Worm (Caenorhabditis elegans) whole organism, L1 larva: ENCODE data around the gene his-42.
A peak's percentile ranks its signal among the peaks of the same experiment; 100 is the strongest.

Experiments used
- ama-1 ChIP-seq: fragments of 150-350 bp; optimal IDR thresholded peaks from 2 replicates; lab custom pipeline; 2014
- ceh-82 ChIP-seq, 3 experiments: fragments of 150-350 bp in 1 of 3; sonication (generic microtip) in 2 of 3; optimal IDR thresholded peaks; 2 replicates each; lab custom pipeline; 2014 to 2017; ENCODE audit warnings: missing biosample characterization in 3 of 3, missing genetic modification characterization in 3 of 3
- ceh-88 ChIP-seq: fragments of 200-800 bp; sonication (Bioruptor generic); IDR thresholded peaks from 2 replicates; pipeline ENCODE4 v1.3.6; 2022; ENCODE audit warnings: missing genetic modification characterization, missing compliant biosample characterization
- dpl-1 ChIP-seq, 3 experiments: fragments of 150-350 bp in 2 of 3; sonication (generic microtip) in 1 of 3; optimal IDR thresholded peaks; 2 replicates each; lab custom pipeline; 2014 to 2017; ENCODE audit warnings: missing biosample characterization in 3 of 3, missing genetic modification characterization in 3 of 3, missing genetic modification reagents in 3 of 3
- dsc-1 ChIP-seq: sonication (generic microtip); optimal IDR thresholded peaks from 2 replicates; lab custom pipeline; 2016; ENCODE audit warnings: mild to moderate bottlenecking, missing genetic modification characterization, missing compliant biosample characterization
- efl-1 ChIP-seq, 4 experiments: fragments of 150-350 bp; optimal IDR thresholded peaks in 3 of 4; peaks in 1 of 4; 1 replicate in 1 of 4; 2 replicates in 3 of 4; lab custom pipeline; 2014; ENCODE audit warnings: missing biosample characterization in 2 of 4, missing genetic modification characterization in 2 of 4, missing genetic modification reagents in 2 of 4
- efl-3 ChIP-seq: fragments of 200-800 bp; sonication (Bioruptor generic); optimal IDR thresholded peaks from 2 replicates; lab custom pipeline; 2018; ENCODE audit warnings: mild to moderate bottlenecking, missing genetic modification characterization, missing compliant biosample characterization
- elt-2 ChIP-seq: sonication (generic microtip); optimal IDR thresholded peaks from 2 replicates; lab custom pipeline; 2016; ENCODE audit warnings: missing genetic modification characterization, mild to moderate bottlenecking, inconsistent platforms, missing compliant biosample characterization, missing genetic modification reagents
- elt-3 ChIP-seq, 6 experiments: fragments of 150-350 bp in 1 of 6; sonication (generic microtip); optimal IDR thresholded peaks; 2 replicates each; lab custom pipeline; 2017 to 2018; ENCODE audit warnings: missing biosample characterization in 6 of 6, missing genetic modification characterization in 6 of 6, inconsistent platforms in 1 of 6
- fkh-8 ChIP-seq: sonication (generic microtip); optimal IDR thresholded peaks from 2 replicates; lab custom pipeline; 2016; ENCODE audit warnings: mild to moderate bottlenecking, missing genetic modification characterization, missing compliant biosample characterization
- fos-1 ChIP-seq: fragments of 150-350 bp; optimal IDR thresholded peaks from 2 replicates; lab custom pipeline; 2014; ENCODE audit warnings: missing biosample characterization, missing genetic modification characterization
- isw-1 ChIP-seq: fragments of 200-800 bp; sonication (Bioruptor generic); IDR thresholded peaks from 2 replicates; pipeline ENCODE4 v1.3.6; 2022; ENCODE audit warnings: missing genetic modification characterization, missing compliant biosample characterization
- jun-1 ChIP-seq: fragments of 150-350 bp; optimal IDR thresholded peaks from 2 replicates; lab custom pipeline; 2014; ENCODE audit warnings: missing biosample characterization, missing genetic modification reagents, missing genetic modification characterization
- lin-14 ChIP-seq: fragments of 200-800 bp; sonication (Bioruptor generic); optimal IDR thresholded peaks from 2 replicates; lab custom pipeline; 2018; ENCODE audit warnings: mild to moderate bottlenecking, missing genetic modification characterization, moderate library complexity, missing compliant biosample characterization
- lin-35 ChIP-seq, 2 experiments: fragments of 150-350 bp; optimal IDR thresholded peaks; 2 replicates each; lab custom pipeline; 2014; ENCODE audit warnings: missing biosample characterization in 2 of 2, missing genetic modification characterization in 2 of 2, missing genetic modification reagents in 2 of 2
- lin-39 ChIP-seq: fragments of 150-350 bp; optimal IDR thresholded peaks from 2 replicates; lab custom pipeline; 2014; ENCODE audit warnings: missing biosample characterization, missing genetic modification reagents, missing genetic modification characterization
- lir-3 ChIP-seq: sonication (generic microtip); optimal IDR thresholded peaks from 2 replicates; lab custom pipeline; 2016; ENCODE audit warnings: mild to moderate bottlenecking, missing genetic modification characterization, moderate library complexity, missing compliant biosample characterization; ENCODE audit not compliant: poor library complexity
- lsy-2 ChIP-seq, 2 experiments: fragments of 150-350 bp; optimal IDR thresholded peaks; 2 replicates each; lab custom pipeline; 2014; ENCODE audit warnings: missing biosample characterization in 2 of 2, missing genetic modification characterization in 2 of 2
- mep-1 ChIP-seq: fragments of 150-350 bp; optimal IDR thresholded peaks from 2 replicates; lab custom pipeline; 2014; ENCODE audit warnings: missing biosample characterization, missing genetic modification characterization
- nhr-19 ChIP-seq: fragments of 200-800 bp; sonication (Bioruptor generic); conservative IDR thresholded peaks from 2 replicates; pipeline ENCODE4 v1.3.6; 2022; ENCODE audit warnings: missing genetic modification characterization, missing compliant biosample characterization
- nhr-20 ChIP-seq: sonication (generic microtip); optimal IDR thresholded peaks from 2 replicates; lab custom pipeline; 2016; ENCODE audit warnings: mild to moderate bottlenecking, missing genetic modification characterization, missing compliant biosample characterization
- nhr-237 ChIP-seq: fragments of 150-350 bp; optimal IDR thresholded peaks from 2 replicates; lab custom pipeline; 2014; ENCODE audit warnings: missing biosample characterization, missing genetic modification characterization
- nhr-47 ChIP-seq: sonication (generic microtip); optimal IDR thresholded peaks from 2 replicates; lab custom pipeline; 2016; ENCODE audit warnings: mild to moderate bottlenecking, missing genetic modification characterization, moderate library complexity, missing compliant biosample characterization
- nhr-71 ChIP-seq: sonication (generic microtip); optimal IDR thresholded peaks from 2 replicates; lab custom pipeline; 2016; ENCODE audit warnings: mild to moderate bottlenecking, missing genetic modification characterization, moderate library complexity, missing compliant biosample characterization
- nhr-77 ChIP-seq: fragments of 150-350 bp; optimal IDR thresholded peaks from 2 replicates; lab custom pipeline; 2014; ENCODE audit warnings: missing biosample characterization, missing genetic modification characterization
- nhr-85 ChIP-seq: sonication (generic microtip); peaks from one replicate; lab custom pipeline; 2016; ENCODE audit warnings: missing genetic modification characterization, inconsistent platforms, missing compliant biosample characterization
- nhr-90 ChIP-seq: sonication (generic microtip); optimal IDR thresholded peaks from 2 replicates; lab custom pipeline; 2016; ENCODE audit warnings: mild to moderate bottlenecking, missing genetic modification characterization, missing compliant biosample characterization; ENCODE audit not compliant: poor library complexity
- rnt-1 ChIP-seq: sonication (generic microtip); optimal IDR thresholded peaks from 2 replicates; lab custom pipeline; 2016; ENCODE audit warnings: mild to moderate bottlenecking, missing genetic modification characterization, moderate library complexity, missing compliant biosample characterization
- skn-1 ChIP-seq: fragments of 150-350 bp; optimal IDR thresholded peaks from 2 replicates; lab custom pipeline; 2014; ENCODE audit warnings: missing biosample characterization, missing genetic modification characterization
- snpc-4 ChIP-seq: fragments of 150-350 bp; optimal IDR thresholded peaks from 2 replicates; lab custom pipeline; 2014; ENCODE audit warnings: missing biosample characterization, missing genetic modification characterization
- snu-23 ChIP-seq: sonication (generic microtip); optimal IDR thresholded peaks from 2 replicates; lab custom pipeline; 2016; ENCODE audit warnings: missing genetic modification characterization, missing compliant biosample characterization
- sup-37 ChIP-seq: fragments of 200-800 bp; sonication (Bioruptor generic); optimal IDR thresholded peaks from 2 replicates; lab custom pipeline; 2018; ENCODE audit warnings: mild to moderate bottlenecking, missing genetic modification characterization, missing compliant biosample characterization
- swsn-7 ChIP-seq: sonication (generic microtip); optimal IDR thresholded peaks from 2 replicates; lab custom pipeline; 2016; ENCODE audit warnings: missing genetic modification characterization, missing compliant biosample characterization
- tbx-2 ChIP-seq: sonication (generic microtip); optimal IDR thresholded peaks from 2 replicates; lab custom pipeline; 2016; ENCODE audit warnings: missing genetic modification characterization, missing compliant biosample characterization
- unc-86 ChIP-seq: sonication (generic microtip); optimal IDR thresholded peaks from 2 replicates; lab custom pipeline; 2016; ENCODE audit warnings: missing genetic modification characterization, missing compliant biosample characterization
- xbp-1 ChIP-seq: sonication (generic microtip); optimal IDR thresholded peaks from 2 replicates; lab custom pipeline; 2016; ENCODE audit warnings: missing genetic modification characterization, missing compliant biosample characterization
- ztf-11 ChIP-seq, 2 experiments: sonication (generic microtip); optimal IDR thresholded peaks; 2 replicates each; lab custom pipeline; 2016 to 2017; ENCODE audit warnings: missing genetic modification characterization in 2 of 2, missing biosample characterization in 1 of 2, missing compliant biosample characterization in 1 of 2
- ztf-4 ChIP-seq: fragments of 150-350 bp; optimal IDR thresholded peaks from 2 replicates; lab custom pipeline; 2014; ENCODE audit warnings: missing biosample characterization, missing genetic modification characterization

his-42 gene

DNA sequence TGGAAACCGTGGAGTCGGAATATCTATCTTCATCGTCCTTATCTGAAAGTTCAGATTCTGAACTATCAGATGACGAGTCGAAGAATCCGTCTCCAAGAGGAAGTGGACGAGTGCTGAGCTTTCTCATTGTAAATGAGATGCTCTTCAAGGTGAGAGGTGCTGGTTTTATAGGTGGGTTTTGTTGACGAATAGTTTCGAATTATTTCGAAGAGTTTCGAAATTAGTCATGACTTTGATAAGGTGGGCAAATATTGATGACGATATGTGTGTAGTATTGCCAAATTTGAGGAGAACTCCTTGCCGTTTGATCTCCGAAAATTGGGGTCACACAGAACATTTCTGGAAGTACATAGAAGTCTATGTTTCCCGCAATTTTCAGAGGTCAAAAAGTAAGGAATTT lies 5.0 kb upstream of the his-42 start, which contains the start of gene F08G2.5:
Gene F08G2.5, minus strand, starts transcription at position 127 of the 400 bp plus-strand sequence.
- TF ChIP-seq lin-35 (GFP tag; optimal IDR thresholded peaks at IDR 0.05; lab: Kevin White, UChicago) (peak in 1 of 2 experiments; percentile 33), nhr-237 (no peak)

DNA sequence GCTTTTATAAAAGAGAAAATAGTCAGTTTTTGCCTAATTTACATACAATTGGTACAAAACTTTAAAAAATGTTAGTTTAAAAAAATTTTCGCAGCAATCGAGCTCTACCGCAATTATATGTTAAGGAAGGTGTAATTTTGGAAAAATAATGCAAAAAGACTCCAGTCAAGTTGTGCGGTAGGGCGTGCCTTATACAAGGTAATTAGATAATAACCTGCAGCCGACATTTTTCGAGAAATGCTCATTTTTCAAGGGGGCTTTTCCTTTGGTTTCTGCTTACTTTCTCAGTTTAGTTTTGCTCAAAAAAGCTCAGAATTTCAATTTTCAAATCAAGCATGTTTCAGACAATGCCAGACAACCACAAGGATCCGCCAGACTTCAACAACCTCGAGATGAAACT lies 1.8 kb upstream of the his-42 start, which contains the start of gene F08G2.4:
Gene F08G2.4, plus strand, starts transcription at position 348 of the 400 bp plus-strand sequence.
- TF ChIP-seq ztf-4 (tag; lab: Kevin White, UChicago) (no peak), nhr-71 (tag; lab: Kevin White, UChicago) (no peak), efl-1 (optimal IDR thresholded peaks at IDR 0.05; lab: Kevin White, UChicago) (no peak), efl-1 (GFP tag; optimal IDR thresholded peaks at IDR 0.05 in 1 of 2; lab: Kevin White, UChicago) (peak in 1 of 2 experiments; percentile 74), lsy-2 (tag; optimal IDR thresholded peaks at IDR 0.05; lab: Kevin White, UChicago) (no peak)

DNA sequence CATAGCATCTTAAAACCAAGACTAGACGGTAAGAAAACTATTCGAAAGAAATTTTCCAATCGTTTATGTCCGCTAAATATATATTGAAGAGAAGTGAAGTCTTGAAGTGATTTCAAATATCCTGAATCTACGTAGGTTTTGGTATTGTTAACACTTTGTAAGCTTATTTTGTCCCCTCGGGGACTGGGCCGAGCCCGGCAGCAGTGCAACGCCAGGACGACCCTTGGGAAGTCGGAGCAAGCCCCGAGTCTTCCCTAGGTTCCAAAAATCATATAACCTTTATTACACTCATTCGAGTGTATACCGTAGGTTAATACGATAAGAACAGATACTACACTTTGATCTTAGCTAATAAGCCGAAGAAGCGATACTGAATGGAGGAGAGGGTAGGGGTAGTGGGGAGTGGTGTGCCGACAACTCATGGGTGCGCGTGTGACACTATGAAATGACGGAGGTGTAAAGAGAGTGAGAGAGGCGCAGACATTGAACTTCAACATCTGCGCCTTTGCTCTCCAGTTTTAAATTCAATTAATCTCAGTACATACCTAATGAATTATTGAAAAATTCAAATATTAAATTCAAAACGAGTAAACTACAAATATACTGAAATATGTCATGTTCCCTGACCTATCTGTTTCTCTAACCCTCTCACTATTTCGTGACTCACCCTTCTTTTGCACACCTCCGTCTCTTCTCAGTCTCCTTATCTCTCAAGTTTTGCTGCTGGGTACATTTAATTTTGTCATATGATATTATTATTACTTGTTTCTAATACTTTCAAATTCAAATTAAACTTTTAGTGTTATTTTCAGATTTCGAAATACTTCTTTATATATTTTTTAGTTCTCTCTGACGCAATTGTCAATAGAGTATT lies 863 bp upstream of the his-42 start:
- peak; percentile 27 for TF ChIP-seq lin-39 (tag; lab: Kevin White, UChicago)
- TF ChIP-seq dpl-1 (GFP tag; optimal IDR thresholded peaks at IDR 0.05; lab: Kevin White, UChicago), result peak in 1 of 3 experiments; percentile 26
- 0 out of 2 replicates have a peak, but pooled peaks have one; percentile 6 for TF ChIP-seq isw-1 (GFP tag; lab: Robert Waterston, UW)
- TF ChIP-seq mep-1 (tag; lab: Kevin White, UChicago), result peak; percentile 45
- peak; percentile 37 for TF ChIP-seq ama-1 (lab: Kevin White, UChicago)
- peak; percentile 17 for TF ChIP-seq fos-1 (tag; lab: Kevin White, UChicago)
- peak in 1 of 2 experiments; percentile 42 for TF ChIP-seq lin-35 (GFP tag; optimal IDR thresholded peaks at IDR 0.05; lab: Kevin White, UChicago)
- TF ChIP-seq sup-37 (GFP tag; lab: Kevin White, UChicago), result peak; percentile 3
- peak; percentile 92 for TF ChIP-seq nhr-85 (tag; lab: Kevin White, UChicago)
- TF ChIP-seq elt-2 (tag; lab: Kevin White, UChicago), result peak; percentile 32
- peak; percentile 96 for TF ChIP-seq snpc-4 (tag; lab: Kevin White, UChicago)
- peak; percentile 17 for TF ChIP-seq jun-1 (tag; lab: Kevin White, UChicago)
- peak; percentile 54 for TF ChIP-seq lir-3
- peak; percentile 10 for TF ChIP-seq tbx-2 (tag; lab: Kevin White, UChicago)
- TF ChIP-seq efl-1 (optimal IDR thresholded peaks at IDR 0.05; lab: Kevin White, UChicago), result peak; percentile 8 to 46
- TF ChIP-seq efl-1 (GFP tag; optimal IDR thresholded peaks at IDR 0.05 in 1 of 2; lab: Kevin White, UChicago), result peak; percentile 46 to 75
- peak; percentile 63 for TF ChIP-seq fkh-8 (tag; lab: Kevin White, UChicago)
- TF ChIP-seq nhr-71 (tag; lab: Kevin White, UChicago), result peak; percentile 66
- TF ChIP-seq nhr-90 (tag; lab: Kevin White, UChicago), result peak; percentile 83
- peak in 1 of 2 experiments; percentile 40 for TF ChIP-seq lsy-2 (tag; optimal IDR thresholded peaks at IDR 0.05; lab: Kevin White, UChicago)
- peak; percentile 83 for TF ChIP-seq nhr-19
- TF ChIP-seq nhr-47, result peak; percentile 70
- TF ChIP-seq ztf-11 (tag; optimal IDR thresholded peaks at IDR 0.05; lab: Kevin White, UChicago), result peak in 1 of 2 experiments; percentile 3
- peak in 1 of 3 experiments; percentile 9 for TF ChIP-seq ceh-82 (tag; optimal IDR thresholded peaks at IDR 0.05; lab: Kevin White, UChicago)
- TF ChIP-seq elt-3 (tag; optimal IDR thresholded peaks at IDR 0.05; lab: Kevin White, UChicago), result peak in 2 of 6 experiments; percentile 43 to 70
- peak; percentile 77 for TF ChIP-seq nhr-77 (tag; lab: Kevin White, UChicago)
- TF ChIP-seq lin-14, result peak; percentile 74
- TF ChIP-seq swsn-7 (tag; lab: Kevin White, UChicago), result peak; percentile 45
- TF ChIP-seq ceh-88, result 0 out of 2 replicates have a peak, but pooled peaks have one; percentile 30
- peak; percentile 49 for TF ChIP-seq rnt-1 (tag; lab: Kevin White, UChicago)
- peak; percentile 35 for TF ChIP-seq xbp-1 (tag; lab: Kevin White, UChicago)
- TF ChIP-seq unc-86 (tag; lab: Kevin White, UChicago), result peak; percentile 27
- peak; percentile 53 for TF ChIP-seq skn-1 (tag; lab: Kevin White, UChicago)
- peak; percentile 63 for TF ChIP-seq snu-23 (GFP tag; lab: Kevin White, UChicago)
- TF ChIP-seq efl-3 (GFP tag; lab: Kevin White, UChicago), result peak; percentile 9
- TF ChIP-seq nhr-20, result peak; percentile 55
- peak; percentile 18 for TF ChIP-seq dsc-1 (tag; lab: Kevin White, UChicago)
